Worm (Caenorhabditis elegans): ENCODE measurements around the gene F21C10.10.

DNA sequence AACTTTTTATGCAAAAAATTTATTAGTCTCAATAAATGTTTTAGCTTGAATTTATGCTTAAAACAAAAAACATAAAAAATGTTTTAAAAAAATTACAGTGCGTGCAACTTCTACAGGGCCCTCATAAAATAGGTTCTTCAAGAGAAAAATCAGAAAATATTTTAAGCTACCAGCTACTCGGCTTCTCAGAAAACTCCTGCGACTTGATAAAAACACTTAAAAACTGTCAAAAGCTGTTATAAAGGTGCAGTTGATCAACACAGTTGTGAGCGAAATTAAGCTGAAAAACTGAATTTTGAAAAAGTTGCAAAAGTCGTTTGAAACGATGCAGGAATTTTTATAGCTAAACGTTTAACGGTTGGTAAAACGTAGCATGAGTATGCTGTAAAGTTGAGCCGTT lies 7.3 kb upstream of the F21C10.10 start:
- TF ChIP-seq hnd-1 (tag; optimal IDR thresholded peaks at IDR 0.05) (peak; percentile 54), ama-1 (optimal IDR thresholded peaks at IDR 0.05) (peak; percentile 94), flt-1 (GFP tag; IDR thresholded peaks at IDR 0.05) (no peak; the same call in 1 of the 2 replicates), ceh-13 (GFP tag; optimal IDR thresholded peaks at IDR 0.05) (no peak), tbx-11 (GFP tag; IDR thresholded peaks at IDR 0.05) (peak; percentile 27; the same call in 1 of the 2 replicates), tra-4 (tag; optimal IDR thresholded peaks at IDR 0.05) (no peak), aly-1 (tag; optimal IDR thresholded peaks at IDR 0.05) (no peak)
